Fruit fly (Drosophila melanogaster) whole organism, embryonic: Measurements from ENCODE around the gene CG42693.

ENCODE experiments used
- CG10959 ChIP-seq: fragments of 200-800 bp; sonication (Bioruptor generic); IDR thresholded peaks from 2 replicates; pipeline ENCODE4 v1.3.6; 2022; ENCODE audit warnings: missing biosample characterization, missing genetic modification characterization
- CG17361 ChIP-seq: fragments of 200-800 bp; sonication (Bioruptor generic); IDR thresholded peaks from 3 replicates; pipeline ENCODE4 v1.3.6; 2022; ENCODE audit warnings: missing biosample characterization, missing genetic modification characterization
- Xrp1 ChIP-seq: fragments of 200-800 bp; sonication (Bioruptor generic); IDR thresholded peaks from 2 replicates; pipeline ENCODE4 v1.3.6; 2022; ENCODE audit warnings: missing biosample characterization, missing genetic modification characterization
- ap ChIP-seq: fragments of 200-800 bp; sonication (Bioruptor generic); IDR thresholded peaks from 2 replicates; pipeline ENCODE4 v1.3.6; 2022; ENCODE audit warnings: missing biosample characterization, missing genetic modification characterization
- hkb ChIP-seq, 2 experiments: fragments of 200-800 bp in 1 of 2; fragments of >200 bp in 1 of 2; sonication (Bioruptor generic) in 1 of 2; IDR thresholded peaks in 1 of 2; optimal IDR thresholded peaks in 1 of 2; 2 replicates each; pipeline versions ENCODE4 v1.3.6 to Lab custom; 2017 to 2022; ENCODE audit warnings: missing biosample characterization in 1 of 2, missing genetic modification characterization in 1 of 2
- insv ChIP-seq, 2 experiments: fragments of 200-800 bp; sonication (Bioruptor generic); optimal IDR thresholded peaks; 3 replicates each; lab custom pipeline; 2016 to 2018; ENCODE audit warnings: missing biosample characterization in 2 of 2, missing genetic modification characterization in 2 of 2
- ken ChIP-seq: fragments of 200-800 bp; sonication (Bioruptor generic); IDR thresholded peaks from 3 replicates; pipeline ENCODE4 v1.3.6; 2022; ENCODE audit warnings: missing biosample characterization, missing genetic modification characterization
- maf-S ChIP-seq: fragments of 200-800 bp; sonication (Bioruptor generic); optimal IDR thresholded peaks from 2 replicates; lab custom pipeline; 2016; ENCODE audit warnings: missing biosample characterization, missing genetic modification characterization
- sob ChIP-seq: fragments of 200-800 bp; sonication (Bioruptor generic); IDR thresholded peaks from 2 replicates; pipeline ENCODE4 v1.3.6; 2022; ENCODE audit warnings: missing biosample characterization, missing genetic modification characterization
- stc ChIP-seq: fragments of 200-800 bp; sonication (Bioruptor generic); IDR thresholded peaks from 2 replicates; pipeline ENCODE4 v1.3.6; 2022; ENCODE audit warnings: missing biosample characterization, missing genetic modification characterization
- trem ChIP-seq: fragments of 200-800 bp; optimal IDR thresholded peaks from 3 replicates; lab custom pipeline; 2019; ENCODE audit warnings: missing biosample characterization, mild to moderate bottlenecking, missing genetic modification characterization, moderate library complexity

DNA sequence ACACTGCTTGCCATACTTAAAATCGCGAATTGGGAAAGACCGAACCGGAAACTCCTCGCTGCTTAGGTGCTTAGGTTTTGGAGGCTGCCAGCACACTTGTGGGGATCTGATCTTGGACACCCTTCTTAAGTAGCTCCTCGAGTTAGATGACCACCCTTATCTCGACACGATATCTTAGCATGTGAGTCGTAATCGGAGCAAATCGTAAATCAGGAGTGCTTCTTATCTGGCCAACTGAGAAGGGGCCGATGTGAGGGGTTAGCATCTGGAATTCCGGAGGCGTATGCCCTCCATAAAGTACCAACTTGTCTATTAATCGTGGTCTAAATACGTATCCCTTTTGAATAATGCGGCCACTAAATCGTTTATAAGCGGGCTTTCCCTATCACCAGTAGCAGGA lies 46.5 kb upstream of the CG42693 start, which contains the start of gene salt:
- no peak for TF ChIP-seq Xrp1 (GFP tag; lab: Robert Waterston, UW)
- TF ChIP-seq stc, result no peak
- TF ChIP-seq CG10959 (GFP tag; lab: Robert Waterston, UW), result no peak
- no peak for TF ChIP-seq sob (GFP tag; lab: Robert Waterston, UW)
- TF ChIP-seq hkb (optimal IDR thresholded peaks at IDR 0.05; lab: Kevin White, UChicago), result no peak
- no peak for TF ChIP-seq hkb (GFP tag; IDR thresholded peaks at IDR 0.05; lab: Robert Waterston, UW)
- no peak for TF ChIP-seq maf-S (GFP tag; lab: Kevin White, UChicago)
- TF ChIP-seq trem, result no peak
- TF ChIP-seq ap (GFP tag; lab: Robert Waterston, UW), result no peak
- TF ChIP-seq insv (GFP tag; optimal IDR thresholded peaks at IDR 0.05; lab: Kevin White, UChicago), result no peak
- no peak for TF ChIP-seq ken (GFP tag; lab: Robert Waterston, UW)
- TF ChIP-seq CG17361, result no peak
